Worm (Caenorhabditis elegans) whole organism, L4 larva: Measurements from ENCODE around the gene fbxb-96.

Experiments used
- F44E2.7 ChIP-seq: fragments of 200-800 bp; sonication (Bioruptor generic); IDR thresholded peaks from 2 replicates; pipeline ENCODE4 v2.1.2; 2022; ENCODE audit warnings: missing genetic modification characterization, missing compliant biosample characterization
- F49E8.2 ChIP-seq: sonication (generic microtip); optimal IDR thresholded peaks from 2 replicates; lab custom pipeline; 2016; ENCODE audit warnings: missing compliant biosample characterization, mild to moderate bottlenecking, missing genetic modification characterization, borderline replicate concordance
- aha-1 ChIP-seq: fragments of 150-350 bp; peaks from one replicate; lab custom pipeline; 2014; ENCODE audit warnings: missing biosample characterization, missing genetic modification characterization
- aly-2 ChIP-seq: sonication (generic microtip); optimal IDR thresholded peaks from 2 replicates; lab custom pipeline; 2018; ENCODE audit warnings: missing biosample characterization, missing genetic modification characterization
- arid-1 ChIP-seq: fragments of 200-800 bp; sonication (Bioruptor generic); conservative IDR thresholded peaks from 2 replicates; pipeline ENCODE4 v1.3.6; 2022; ENCODE audit warnings: missing genetic modification reagents, missing genetic modification characterization, missing compliant biosample characterization
- ceh-44 ChIP-seq: fragments of 200-800 bp; sonication (Bioruptor generic); IDR thresholded peaks from 2 replicates; pipeline ENCODE4 v1.3.6; 2022; ENCODE audit warnings: missing genetic modification reagents, missing genetic modification characterization, missing compliant biosample characterization
- daf-16 ChIP-seq, 3 experiments: sonication (generic microtip); optimal IDR thresholded peaks; 2 replicates each; lab custom pipeline; 2016 to 2017; ENCODE audit warnings: missing genetic modification characterization in 3 of 3, missing genetic modification reagents in 3 of 3, mild to moderate bottlenecking in 2 of 3, missing compliant biosample characterization in 2 of 3, missing biosample characterization in 1 of 3, moderate library complexity in 1 of 3
- dmd-6 ChIP-seq: fragments of 200-800 bp; sonication (Bioruptor generic); IDR thresholded peaks from 2 replicates; pipeline ENCODE4 v1.3.6; 2022; ENCODE audit warnings: missing genetic modification reagents, missing genetic modification characterization, missing compliant biosample characterization
- dmd-8 ChIP-seq: fragments of 200-800 bp; sonication (Bioruptor generic); IDR thresholded peaks from 2 replicates; pipeline ENCODE4 v1.3.6; 2022; ENCODE audit warnings: missing genetic modification characterization, missing compliant biosample characterization
- duxl-1 ChIP-seq: sonication (generic microtip); optimal IDR thresholded peaks from 2 replicates; lab custom pipeline; 2016; ENCODE audit warnings: mild to moderate bottlenecking, missing genetic modification characterization, moderate library complexity, missing compliant biosample characterization; ENCODE audit not compliant: poor library complexity
- dve-1 ChIP-seq: sonication (generic microtip); optimal IDR thresholded peaks from 2 replicates; lab custom pipeline; 2017; ENCODE audit warnings: antibody characterized with exemption, mild to moderate bottlenecking, missing genetic modification characterization, missing compliant biosample characterization; ENCODE audit not compliant: insufficient read depth
- fkh-10 ChIP-seq: fragments of 150-350 bp; optimal IDR thresholded peaks from 2 replicates; lab custom pipeline; 2014; ENCODE audit warnings: missing biosample characterization, missing genetic modification reagents, missing genetic modification characterization
- hlh-30 ChIP-seq: sonication (generic microtip); optimal IDR thresholded peaks from 2 replicates; lab custom pipeline; 2017; ENCODE audit warnings: antibody characterized with exemption, mild to moderate bottlenecking, missing genetic modification characterization, missing compliant biosample characterization; ENCODE audit not compliant: insufficient read depth
- jun-1 ChIP-seq: fragments of 150-350 bp; optimal IDR thresholded peaks from 2 replicates; lab custom pipeline; 2014; ENCODE audit warnings: missing biosample characterization, missing genetic modification reagents, missing genetic modification characterization
- lin-13 ChIP-seq: fragments of 150-350 bp; optimal IDR thresholded peaks from 2 replicates; lab custom pipeline; 2014; ENCODE audit warnings: missing biosample characterization, missing genetic modification reagents, missing genetic modification characterization
- lin-38 ChIP-seq: fragments of 200-800 bp; sonication (Bioruptor generic); IDR thresholded peaks from 2 replicates; pipeline ENCODE4 v1.3.6; 2022; ENCODE audit warnings: missing genetic modification reagents, missing genetic modification characterization, missing compliant biosample characterization
- madf-9 ChIP-seq: fragments of 200-800 bp; sonication (Bioruptor generic); conservative IDR thresholded peaks from 2 replicates; pipeline ENCODE4 v1.3.6; 2022; ENCODE audit warnings: missing genetic modification reagents, missing genetic modification characterization, missing compliant biosample characterization
- mdl-1 ChIP-seq, 2 experiments: fragments of 150-350 bp in 1 of 2; sonication (generic microtip) in 1 of 2; optimal IDR thresholded peaks; 2 replicates each; lab custom pipeline; 2014 to 2017; ENCODE audit warnings: missing biosample characterization in 2 of 2, missing genetic modification characterization in 2 of 2
- mdt-29 ChIP-seq: fragments of 200-800 bp; sonication (Bioruptor generic); IDR thresholded peaks from 2 replicates; pipeline ENCODE4 v1.3.6; 2022; ENCODE audit warnings: missing genetic modification reagents, missing genetic modification characterization, missing compliant biosample characterization
- mes-2 ChIP-seq: sonication (generic microtip); optimal IDR thresholded peaks from 2 replicates; lab custom pipeline; 2016; ENCODE audit warnings: missing genotype, mild to moderate bottlenecking, missing genetic modification characterization, missing compliant biosample characterization; ENCODE audit not compliant: poor library complexity, severe bottlenecking
- nhr-10 ChIP-seq: fragments of 150-350 bp; optimal IDR thresholded peaks from 2 replicates; lab custom pipeline; 2014; ENCODE audit warnings: missing biosample characterization, missing genetic modification characterization
- nhr-111 ChIP-seq: fragments of 200-800 bp; sonication (Bioruptor generic); optimal IDR thresholded peaks from 2 replicates; lab custom pipeline; 2018; ENCODE audit warnings: mild to moderate bottlenecking, missing genetic modification characterization, missing compliant biosample characterization
- nhr-28 ChIP-seq: fragments of 150-350 bp; optimal IDR thresholded peaks from 2 replicates; lab custom pipeline; 2014; ENCODE audit warnings: missing biosample characterization, missing genetic modification characterization
- nhr-6 ChIP-seq: fragments of 150-350 bp; optimal IDR thresholded peaks from 2 replicates; lab custom pipeline; 2014; ENCODE audit warnings: missing biosample characterization, missing genetic modification characterization
- php-3 ChIP-seq: fragments of 200-800 bp; sonication (Bioruptor generic); IDR thresholded peaks from 2 replicates; pipeline ENCODE4 v1.3.6; 2022; ENCODE audit warnings: missing genetic modification reagents, missing genetic modification characterization, missing compliant biosample characterization
- pqm-1 ChIP-seq: sonication (generic microtip); optimal IDR thresholded peaks from 2 replicates; lab custom pipeline; 2017; ENCODE audit warnings: missing biosample characterization, missing genetic modification characterization
- saeg-2 ChIP-seq: fragments of 200-800 bp; sonication (Bioruptor generic); IDR thresholded peaks from 2 replicates; pipeline ENCODE4 v1.3.6; 2022; ENCODE audit warnings: missing genetic modification reagents, missing genetic modification characterization, missing compliant biosample characterization
- tra-1 ChIP-seq: fragments of 200-800 bp; sonication (Bioruptor generic); IDR thresholded peaks from 2 replicates; pipeline ENCODE4 v1.3.6; 2022; ENCODE audit warnings: missing genetic modification reagents, missing genetic modification characterization, missing compliant biosample characterization
- unc-130 ChIP-seq: sonication (generic microtip); optimal IDR thresholded peaks from 2 replicates; lab custom pipeline; 2016; ENCODE audit warnings: missing genetic modification reagents, missing genetic modification characterization, missing compliant biosample characterization
- unc-39 ChIP-seq: sonication (generic microtip); optimal IDR thresholded peaks from 2 replicates; lab custom pipeline; 2017; ENCODE audit warnings: missing biosample characterization, missing genetic modification characterization
- vab-7 ChIP-seq: fragments of 200-800 bp; sonication (Bioruptor generic); IDR thresholded peaks from 2 replicates; pipeline ENCODE4 v1.3.6; 2022; ENCODE audit warnings: missing genetic modification reagents, missing genetic modification characterization, missing compliant biosample characterization
- zfp-3 ChIP-seq: fragments of 200-800 bp; sonication (Bioruptor generic); conservative IDR thresholded peaks from 2 replicates; pipeline ENCODE4 v1.3.6; 2022; ENCODE audit warnings: missing genetic modification reagents, missing genetic modification characterization, missing compliant biosample characterization
- zip-11 ChIP-seq: fragments of 200-800 bp; sonication (Bioruptor generic); IDR thresholded peaks from 2 replicates; pipeline ENCODE4 v1.3.6; 2022; ENCODE audit warnings: missing genetic modification characterization, missing compliant biosample characterization
- zip-2 ChIP-seq: fragments of 150-350 bp; optimal IDR thresholded peaks from 2 replicates; lab custom pipeline; 2014; ENCODE audit warnings: missing biosample characterization, missing genetic modification characterization

fbxb-96 gene

ce11 chrII:1844552-1844951 is 5.6 kb downstream of the fbxb-96 start:
- TF ChIP-seq zip-2 (no peak), saeg-2 (no peak), lin-38 (GFP tag; lab: Robert Waterston, UW) (no peak), unc-130 (no peak), mdl-1 (tag; optimal IDR thresholded peaks at IDR 0.05; lab: Kevin White, UChicago) (no peak), jun-1 (tag; lab: Kevin White, UChicago) (no peak), tra-1 (GFP tag; lab: Robert Waterston, UW) (no peak), vab-7 (no peak), nhr-6 (tag; lab: Kevin White, UChicago) (no peak), F44E2.7 (no peak), F49E8.2 (tag; lab: Kevin White, UChicago) (no peak), hlh-30 (tag; lab: Kevin White, UChicago) (no peak), unc-39 (tag; lab: Kevin White, UChicago) (no peak), nhr-10 (tag; lab: Kevin White, UChicago) (no peak), zfp-3 (no peak), mes-2 (tag; lab: Kevin White, UChicago) (no peak), fkh-10 (no peak), zip-11 (GFP tag; lab: Robert Waterston, UW) (no peak), dmd-8 (GFP tag; lab: Robert Waterston, UW) (no peak), aly-2 (tag; lab: Kevin White, UChicago) (no peak)

- TF ChIP-seq dve-1 (peak; percentile 58), daf-16 (GFP tag; optimal IDR thresholded peaks at IDR 0.05; lab: Kevin White, UChicago) (no peak), daf-16 (tag; optimal IDR thresholded peaks at IDR 0.05; lab: Kevin White, UChicago) (peak; percentile 96), pqm-1 (peak; percentile 87), php-3 (GFP tag; lab: Robert Waterston, UW) (0 out of 2 replicates have a peak, but pooled peaks have one; percentile 29), zip-11 (GFP tag; lab: Robert Waterston, UW) (no peak), mdt-29 (GFP tag; lab: Robert Waterston, UW) (no peak), duxl-1 (peak; percentile 49), hlh-30 (tag; lab: Kevin White, UChicago) (peak; percentile 33), nhr-28 (peak; percentile 82), lin-13 (GFP tag; lab: Kevin White, UChicago) (no peak), dmd-6 (GFP tag; lab: Robert Waterston, UW) (peak; percentile 64), ceh-44 (GFP tag; lab: Robert Waterston, UW) (no peak)
These were observed 7.3 kb downstream of the fbxb-96 start, which contains the start of the genes C52E2.5 and C52E2.4 for ce11 chrII:1842894-1843293. Gene C52E2.5 (minus strand): TSS chrII:1842936. Gene C52E2.4 (plus strand): TSS chrII:1843145.

ce11 chrII:1836204-1836603 is 14.0 kb downstream of the fbxb-96 start, which contains the start of gene T08E11.1:
Gene T08E11.1 (plus strand): TSS chrII:1836504.
- TF ChIP-seq zfp-3 (no peak), daf-16 (GFP tag; optimal IDR thresholded peaks at IDR 0.05; lab: Kevin White, UChicago) (no peak), daf-16 (tag; optimal IDR thresholded peaks at IDR 0.05; lab: Kevin White, UChicago) (peak; percentile 21), arid-1 (no peak)

ce11 chrII:1831883-1832388 is 18.3 kb downstream of the fbxb-96 start, which contains the start of gene math-39:
Gene math-39 (plus strand): TSS chrII:1832338.
- TF ChIP-seq aha-1 (tag; lab: Kevin White, UChicago) = no peak
- peak; percentile 40 for TF ChIP-seq pqm-1
- no peak for TF ChIP-seq dmd-6 (GFP tag; lab: Robert Waterston, UW)
- TF ChIP-seq nhr-28 = peak; percentile 10

- no peak for TF ChIP-seq zfp-3
- TF ChIP-seq nhr-10 (tag; lab: Kevin White, UChicago) = no peak
- peak; percentile 19; the same call in 1 of the 2 replicates for TF ChIP-seq dmd-6 (GFP tag; lab: Robert Waterston, UW)
- TF ChIP-seq pqm-1 = peak; percentile 63
- no peak for TF ChIP-seq mdt-29 (GFP tag; lab: Robert Waterston, UW)
- no peak for TF ChIP-seq madf-9 (GFP tag; lab: Robert Waterston, UW)
- no peak for TF ChIP-seq nhr-111
- TF ChIP-seq zip-2 = no peak
These were observed 20.0 kb downstream of the fbxb-96 start, which contains the start of gene math-40 for ce11 chrII:1830182-1830682. Gene math-40 (plus strand): TSS chrII:1830632.
